Worm (Caenorhabditis elegans) whole organism, L4 larva: ENCODE results near the gene ZC262.7.

ENCODE experiments used
- F10B5.3 ChIP-seq: sonication (generic microtip); optimal IDR thresholded peaks from 2 replicates; lab custom pipeline; 2016; ENCODE audit warnings: mild to moderate bottlenecking, missing genetic modification characterization, missing compliant biosample characterization
- ceh-82 ChIP-seq: sonication (generic microtip); optimal IDR thresholded peaks from 2 replicates; lab custom pipeline; 2017; ENCODE audit warnings: missing biosample characterization, missing genetic modification characterization
- duxl-1 ChIP-seq: sonication (generic microtip); optimal IDR thresholded peaks from 2 replicates; lab custom pipeline; 2016; ENCODE audit warnings: mild to moderate bottlenecking, missing genetic modification characterization, moderate library complexity, missing compliant biosample characterization; ENCODE audit not compliant: poor library complexity
- lin-15B ChIP-seq: fragments of 150-350 bp; sonication (generic microtip); optimal IDR thresholded peaks from 3 replicates; lab custom pipeline; 2014; ENCODE audit warnings: missing biosample characterization, missing genetic modification characterization
- lin-39 ChIP-seq: fragments of 150-350 bp; optimal IDR thresholded peaks from 2 replicates; lab custom pipeline; 2014; ENCODE audit warnings: missing biosample characterization, missing genetic modification reagents, missing genetic modification characterization
- lsy-2 ChIP-seq, 2 experiments: fragments of 150-350 bp in 1 of 2; sonication (generic microtip) in 1 of 2; optimal IDR thresholded peaks; 2 replicates each; lab custom pipeline; 2014 to 2017; ENCODE audit warnings: missing biosample characterization in 2 of 2, missing genetic modification characterization in 2 of 2
- nhr-11 ChIP-seq: fragments of 150-350 bp; optimal IDR thresholded peaks from 2 replicates; lab custom pipeline; 2014; ENCODE audit warnings: missing biosample characterization, missing genetic modification characterization
- nhr-25 ChIP-seq: sonication (generic microtip); optimal IDR thresholded peaks from 2 replicates; lab custom pipeline; 2017; ENCODE audit warnings: missing genetic modification characterization, mild to moderate bottlenecking, missing compliant biosample characterization, antibody characterized with exemption, moderate library complexity, borderline replicate concordance; ENCODE audit not compliant: insufficient read depth
- nhr-76 ChIP-seq: fragments of 150-350 bp; optimal IDR thresholded peaks from 2 replicates; lab custom pipeline; 2014; ENCODE audit warnings: missing biosample characterization, missing genetic modification characterization
- snpc-4 ChIP-seq: fragments of 150-350 bp; optimal IDR thresholded peaks from 2 replicates; lab custom pipeline; 2014; ENCODE audit warnings: missing biosample characterization, missing genetic modification characterization
- tag-97 ChIP-seq: fragments of 200-800 bp; sonication (Bioruptor generic); IDR thresholded peaks from 2 replicates; pipeline ENCODE4 v1.3.6; 2022; ENCODE audit warnings: missing genetic modification characterization, missing compliant biosample characterization

DNA sequence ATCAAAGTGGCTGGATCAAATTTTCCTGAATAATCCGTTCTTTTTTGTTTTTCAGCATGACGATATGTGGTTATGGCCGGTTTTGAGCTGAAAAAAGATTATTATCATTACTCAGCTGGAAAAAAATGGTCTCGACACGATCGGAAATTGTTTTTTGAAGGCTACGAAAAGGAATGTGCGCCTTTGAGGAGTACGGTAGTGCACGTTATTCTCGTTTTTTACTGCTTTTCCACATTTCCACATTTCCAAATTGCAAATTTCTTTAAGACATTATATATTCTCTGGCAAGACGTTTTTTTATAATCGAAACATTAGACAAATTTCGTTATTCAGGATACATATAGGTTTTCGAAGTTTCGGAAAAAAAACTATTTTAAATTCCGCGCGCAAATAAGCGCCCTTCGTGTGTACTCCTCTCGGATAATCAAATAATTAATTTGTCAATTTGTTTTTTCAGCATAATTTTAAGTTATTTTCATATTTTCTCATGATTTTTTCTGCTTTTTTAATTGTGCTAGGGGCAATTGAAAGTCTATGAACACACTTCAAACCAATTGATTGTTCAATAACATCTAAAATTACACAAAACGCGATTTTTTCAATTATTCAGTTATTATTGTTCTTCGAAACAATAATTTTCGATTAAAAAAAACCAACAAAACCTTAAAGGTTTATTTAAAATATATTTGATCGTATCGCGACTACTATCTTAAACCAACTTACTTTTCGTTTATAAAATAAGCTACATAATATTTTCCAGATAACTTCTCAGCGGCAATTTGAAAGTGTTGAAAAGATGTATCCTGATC, 19.3 kb upstream of the ZC262.7 start, which contains the start of gene R05D3.3:
- TF ChIP-seq snpc-4 (tag; lab: Kevin White, UChicago) (no peak), nhr-11 (tag; lab: Kevin White, UChicago) (no peak), lsy-2 (tag; optimal IDR thresholded peaks at IDR 0.05; lab: Kevin White, UChicago) (no peak), tag-97 (GFP tag; lab: Robert Waterston, UW) (no peak), lin-15B (tag; lab: Kevin White, UChicago) (no peak), nhr-25 (tag; lab: Kevin White, UChicago) (no peak), nhr-76 (tag; lab: Kevin White, UChicago) (no peak), F10B5.3 (no peak), lin-39 (tag; lab: Kevin White, UChicago) (no peak), duxl-1 (no peak), ceh-82 (tag; lab: Kevin White, UChicago) (no peak)
